Fruit fly (Drosophila melanogaster) whole organism, adult: Measurements from ENCODE around the gene brk.

Source experiments
- CG11617 ChIP-seq: fragments of 200-800 bp; sonication (Bioruptor generic); optimal IDR thresholded peaks from 2 replicates; lab custom pipeline; 2017; ENCODE audit warnings: mild to moderate bottlenecking, missing biosample characterization, missing genetic modification reagents, missing genetic modification characterization
- CG12768 ChIP-seq: fragments of 200-800 bp; sonication (Bioruptor generic); optimal IDR thresholded peaks from 2 replicates; lab custom pipeline; 2017; ENCODE audit warnings: missing biosample characterization, missing genetic modification characterization, mild to moderate bottlenecking, moderate library complexity, missing genetic modification reagents
- CG14711 ChIP-seq: fragments of 200-800 bp; sonication (Bioruptor generic); optimal IDR thresholded peaks from 2 replicates; lab custom pipeline; 2018; ENCODE audit warnings: missing biosample characterization, mild to moderate bottlenecking, missing genetic modification characterization, moderate library complexity
- CG1620 ChIP-seq: fragments of 200-800 bp; sonication (Bioruptor generic); optimal IDR thresholded peaks from 2 replicates; lab custom pipeline; 2016; ENCODE audit warnings: missing biosample characterization, missing genetic modification characterization
- CG33017 ChIP-seq: fragments of 200-800 bp; sonication (Bioruptor generic); optimal IDR thresholded peaks from 2 replicates; lab custom pipeline; 2018; ENCODE audit warnings: missing biosample characterization, mild to moderate bottlenecking, missing genetic modification characterization, moderate library complexity
- CG5204 ChIP-seq: fragments of 200-800 bp; sonication (Bioruptor generic); optimal IDR thresholded peaks from 2 replicates; lab custom pipeline; 2016; ENCODE audit warnings: missing biosample characterization, missing genetic modification characterization
- CG7045 ChIP-seq: fragments of 200-800 bp; sonication (Bioruptor generic); optimal IDR thresholded peaks from 2 replicates; lab custom pipeline; 2017; ENCODE audit warnings: missing biosample characterization, mild to moderate bottlenecking, missing genetic modification characterization
- CG7101 ChIP-seq: fragments of 200-800 bp; sonication (Bioruptor generic); optimal IDR thresholded peaks from 2 replicates; lab custom pipeline; 2018; ENCODE audit warnings: missing biosample characterization, mild to moderate bottlenecking, missing genetic modification characterization, moderate library complexity
- Clk ChIP-seq: fragments of 200-800 bp; sonication (Bioruptor generic); optimal IDR thresholded peaks from 2 replicates; lab custom pipeline; 2017; ENCODE audit warnings: missing biosample characterization, missing genetic modification characterization
- Crg-1 ChIP-seq: fragments of 200-800 bp; sonication (Bioruptor generic); optimal IDR thresholded peaks from 2 replicates; lab custom pipeline; 2016; ENCODE audit warnings: missing biosample characterization, missing genetic modification characterization
- Hr96 ChIP-seq: fragments of 200-800 bp; sonication (Bioruptor generic); optimal IDR thresholded peaks from 2 replicates; lab custom pipeline; 2016; ENCODE audit warnings: missing biosample characterization, missing genetic modification characterization
- Mnt ChIP-seq: fragments of 200-800 bp; sonication (Bioruptor generic); optimal IDR thresholded peaks from 2 replicates; lab custom pipeline; 2016; ENCODE audit warnings: missing biosample characterization, mild to moderate bottlenecking, missing genetic modification characterization
- bab1 ChIP-seq: fragments of 200-800 bp; sonication (Bioruptor generic); optimal IDR thresholded peaks from 3 replicates; lab custom pipeline; 2019; ENCODE audit warnings: missing biosample characterization, mild to moderate bottlenecking, missing genetic modification characterization, moderate library complexity
- cic ChIP-seq: fragments of 200-800 bp; sonication (Bioruptor generic); optimal IDR thresholded peaks from 2 replicates; lab custom pipeline; 2017; ENCODE audit warnings: missing biosample characterization, mild to moderate bottlenecking, missing genetic modification characterization, moderate library complexity
- cnc ChIP-seq, 2 experiments: fragments of >200 bp; optimal IDR thresholded peaks; 2 replicates each; lab custom pipeline; 2017
- kay ChIP-seq: fragments of 200-800 bp; sonication (Bioruptor generic); peaks from one replicate; lab custom pipeline; 2016; ENCODE audit warnings: missing biosample characterization, missing genetic modification characterization, borderline replicate concordance
- ovo ChIP-seq: fragments of 200-800 bp; sonication (Bioruptor generic); optimal IDR thresholded peaks from 2 replicates; lab custom pipeline; 2016; ENCODE audit warnings: missing biosample characterization, missing genetic modification characterization
- pad ChIP-seq: fragments of 200-800 bp; sonication (Bioruptor generic); optimal IDR thresholded peaks from 3 replicates; lab custom pipeline; 2017; ENCODE audit warnings: missing biosample characterization, missing genetic modification characterization, mild to moderate bottlenecking, moderate library complexity, missing genetic modification reagents
- tj ChIP-seq: fragments of 200-800 bp; sonication (Bioruptor generic); optimal IDR thresholded peaks from 3 replicates; lab custom pipeline; 2017; ENCODE audit warnings: missing biosample characterization, mild to moderate bottlenecking, missing genetic modification characterization, moderate library complexity
- toe ChIP-seq: fragments of 200-800 bp; sonication (Bioruptor generic); optimal IDR thresholded peaks from 2 replicates; lab custom pipeline; 2016; ENCODE audit warnings: missing biosample characterization, missing genetic modification characterization

Gene brk

DNA sequence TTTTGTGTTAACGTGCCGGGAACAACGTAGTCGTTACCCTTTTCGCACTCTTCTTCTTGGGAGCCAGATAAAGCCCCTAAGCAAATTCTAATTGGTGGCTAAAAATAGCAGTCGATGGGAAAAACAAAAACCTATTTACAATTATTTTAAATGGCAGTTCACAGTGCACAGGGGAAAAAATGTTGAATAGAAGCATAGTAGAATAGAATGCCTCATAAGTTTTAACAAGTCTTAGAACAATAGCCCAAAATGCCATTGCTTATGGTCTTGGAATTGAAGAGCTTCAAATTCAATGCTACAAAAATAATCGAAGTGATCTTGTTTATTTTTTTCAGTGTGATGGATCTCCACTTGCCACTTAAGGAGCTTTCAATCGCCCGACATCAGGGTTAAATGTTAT is 24.8 kb downstream of the brk start:
- TF ChIP-seq CG14711, result no peak
- TF ChIP-seq CG1620, result no peak
- TF ChIP-seq CG5204 (GFP tag; lab: Kevin White, UChicago), result no peak
- TF ChIP-seq tj (GFP tag; lab: Kevin White, UChicago), result no peak
- no peak for TF ChIP-seq CG7101 (tag; lab: Kevin White, UChicago)
- TF ChIP-seq CG7045 (GFP tag; lab: Kevin White, UChicago), result no peak
- TF ChIP-seq Hr96, result no peak

DNA sequence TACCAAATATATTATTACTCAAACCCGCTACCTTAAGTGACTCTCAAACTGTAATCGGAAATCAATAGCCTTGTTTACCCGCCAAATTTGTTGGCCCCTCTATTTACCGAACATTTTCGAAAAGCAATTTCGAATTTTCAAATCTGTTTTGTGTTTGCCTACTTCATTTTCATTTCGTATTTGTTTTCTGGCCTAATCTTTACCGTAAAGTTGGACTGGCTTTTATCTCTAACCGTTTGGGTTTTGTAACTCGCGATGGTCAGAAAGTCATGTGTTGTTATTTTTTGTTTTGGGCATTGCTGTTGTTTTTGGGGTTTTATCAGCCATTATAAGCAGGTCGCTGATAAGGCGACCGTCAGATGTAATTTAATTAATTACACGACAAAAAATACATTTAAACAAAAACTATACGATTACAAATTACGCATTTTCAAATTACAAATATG is 25.6 kb downstream of the brk start:
- TF ChIP-seq CG33017 (tag; lab: Kevin White, UChicago) (no peak), CG11617 (GFP tag; lab: Kevin White, UChicago) (no peak), kay (GFP tag; lab: Kevin White, UChicago) (no peak), tj (GFP tag; lab: Kevin White, UChicago) (no peak), pad (no peak), toe (no peak), Crg-1 (no peak), CG5204 (GFP tag; lab: Kevin White, UChicago) (no peak), CG7045 (GFP tag; lab: Kevin White, UChicago) (no peak), Hr96 (no peak), CG1620 (no peak), CG7101 (tag; lab: Kevin White, UChicago) (no peak), Clk (no peak), Mnt (GFP tag; lab: Kevin White, UChicago) (no peak), cnc (optimal IDR thresholded peaks at IDR 0.05; lab: Kevin White, UChicago) (no peak), CG14711 (no peak)

DNA sequence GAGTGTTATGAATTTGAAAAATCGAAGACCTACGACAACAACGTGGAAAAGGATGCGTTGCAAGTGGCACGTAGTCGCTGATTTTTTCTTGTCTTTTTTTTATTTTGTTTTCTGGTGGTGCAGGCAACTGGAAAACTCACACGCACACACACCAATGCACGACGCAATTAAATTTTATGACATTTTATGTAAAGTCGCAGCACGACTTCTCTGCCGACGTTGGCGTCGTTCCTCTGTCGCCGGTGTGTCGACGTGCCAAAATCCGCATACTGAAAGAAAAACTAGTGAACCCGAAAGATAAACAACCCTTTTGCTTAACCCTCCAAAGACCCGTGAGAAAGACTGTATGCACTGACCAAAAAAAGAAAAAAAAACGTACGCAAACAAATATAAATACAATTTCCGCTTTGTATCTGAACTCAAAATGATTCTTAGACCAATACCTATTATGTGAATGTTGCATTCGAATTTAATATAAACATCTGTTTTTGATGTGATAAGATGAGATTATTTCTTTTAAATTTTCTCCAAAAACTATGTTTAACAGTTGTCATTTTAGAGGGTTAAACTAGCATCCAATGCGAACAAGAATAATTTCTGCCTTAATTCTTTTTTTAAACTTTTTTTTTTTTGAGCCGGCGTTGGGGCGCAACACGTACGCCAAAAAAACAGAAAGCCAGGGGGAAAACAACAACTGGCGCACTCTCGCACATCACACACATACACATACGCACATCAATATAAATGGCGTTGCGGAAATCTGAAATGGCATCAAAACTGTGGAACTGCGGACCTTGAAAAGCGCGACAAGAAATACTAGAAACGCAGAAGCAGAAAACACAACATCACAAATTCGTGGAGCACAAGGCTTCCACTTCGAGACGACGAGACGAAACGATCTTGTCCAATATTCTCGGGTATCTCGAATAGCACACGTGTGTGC is 26.4 kb downstream of the brk start:
- TF ChIP-seq kay (GFP tag; lab: Kevin White, UChicago), result no peak
- TF ChIP-seq bab1 (GFP tag; lab: Kevin White, UChicago), result peak; percentile 63

DNA sequence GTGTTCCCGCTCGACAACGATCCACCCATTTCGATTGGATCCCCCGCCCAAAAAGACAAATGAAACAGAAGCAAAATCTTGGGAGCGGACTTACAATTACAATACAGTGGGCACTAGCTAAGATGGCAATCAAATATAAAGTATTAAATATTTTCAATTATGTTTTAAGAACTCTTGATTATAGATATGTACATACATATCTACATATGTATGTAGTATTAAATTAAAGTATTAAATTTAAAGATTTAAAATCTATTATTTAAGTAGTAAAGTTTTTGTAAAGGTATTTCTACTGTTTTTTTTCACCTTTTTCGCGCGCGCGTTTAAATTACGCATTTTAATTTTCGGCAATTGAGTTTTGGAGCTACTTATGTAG is 27.1 kb downstream of the brk start:
- TF ChIP-seq Hr96 (no peak), Crg-1 (no peak), tj (GFP tag; lab: Kevin White, UChicago) (no peak), CG12768 (GFP tag; lab: Kevin White, UChicago) (no peak), bab1 (GFP tag; lab: Kevin White, UChicago) (peak; percentile 51), ovo (GFP tag; lab: Kevin White, UChicago) (no peak), cnc (optimal IDR thresholded peaks at IDR 0.05; lab: Kevin White, UChicago) (no peak), CG11617 (GFP tag; lab: Kevin White, UChicago) (no peak), CG7101 (tag; lab: Kevin White, UChicago) (peak; percentile 49), cic (no peak), CG5204 (GFP tag; lab: Kevin White, UChicago) (no peak), pad (no peak), Mnt (GFP tag; lab: Kevin White, UChicago) (no peak), CG14711 (peak; percentile 40), CG1620 (no peak)

DNA sequence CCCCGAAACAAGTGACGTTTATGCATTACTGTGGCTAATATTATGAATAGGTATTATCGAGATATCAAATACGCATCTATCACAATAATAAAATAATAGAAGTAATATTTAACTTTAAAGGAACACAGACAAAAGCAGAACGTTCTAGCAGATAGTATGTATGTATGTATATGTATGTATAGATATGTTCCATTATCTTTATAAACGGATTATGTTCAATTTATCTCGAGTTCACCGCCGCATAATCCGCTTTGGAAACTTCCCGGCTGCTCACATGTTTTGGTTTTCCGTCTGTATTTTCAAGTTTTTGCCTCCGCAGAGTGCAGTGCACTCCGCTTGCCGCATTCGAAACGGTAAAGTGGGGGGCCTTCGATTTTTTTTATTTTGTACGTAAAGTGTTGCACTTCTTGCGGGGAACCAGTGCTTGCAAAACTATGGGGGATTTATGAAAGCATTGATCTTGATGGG is 27.8 kb downstream of the brk start:
- TF ChIP-seq Clk (no peak), kay (GFP tag; lab: Kevin White, UChicago) (no peak), cnc (optimal IDR thresholded peaks at IDR 0.05; lab: Kevin White, UChicago) (no peak), CG7101 (tag; lab: Kevin White, UChicago) (peak; percentile 20)

DNA sequence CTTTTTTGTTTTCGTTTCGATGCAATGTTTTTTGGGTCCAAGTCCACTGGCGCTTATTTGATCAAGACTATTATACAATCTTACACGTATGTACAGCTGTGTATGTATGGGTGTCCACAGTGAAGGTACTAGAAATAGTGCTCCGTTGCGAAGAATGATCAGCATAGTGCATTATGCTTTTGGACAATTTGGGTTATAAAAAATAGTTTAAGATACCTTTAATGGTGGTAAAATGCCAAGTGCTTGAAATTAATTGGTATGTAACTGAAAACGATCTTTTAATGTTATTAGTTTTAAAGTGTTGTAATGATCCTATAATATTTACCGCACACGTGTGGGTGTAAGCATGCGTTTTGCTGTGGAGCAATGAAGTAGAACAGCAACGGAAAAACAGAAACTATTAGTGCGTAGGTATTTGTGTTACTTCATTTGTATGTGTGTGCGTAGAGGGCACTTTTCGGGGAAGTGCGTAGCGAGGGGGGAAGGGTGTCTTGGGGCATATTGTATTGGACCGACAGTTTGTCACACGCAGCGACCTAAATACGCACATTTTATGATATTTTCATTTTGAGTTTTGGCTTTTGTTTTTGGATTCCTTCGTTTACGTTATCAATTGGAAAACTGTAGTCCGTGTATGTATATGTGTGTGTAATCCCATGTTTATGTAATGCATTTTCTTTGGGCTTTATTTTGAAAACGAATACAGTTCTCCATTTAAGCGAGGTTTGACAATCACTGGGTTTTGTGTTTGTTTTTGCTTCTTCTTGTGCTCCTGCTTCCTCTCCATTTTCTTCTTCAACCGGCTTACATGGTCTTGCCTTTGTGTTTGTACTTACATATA is 28.6 kb downstream of the brk start:
- TF ChIP-seq bab1 (GFP tag; lab: Kevin White, UChicago) (peak; percentile 61), pad (no peak), CG14711 (peak; percentile 9), Mnt (GFP tag; lab: Kevin White, UChicago) (no peak), CG12768 (GFP tag; lab: Kevin White, UChicago) (no peak), CG33017 (tag; lab: Kevin White, UChicago) (no peak)
